Worm (Caenorhabditis elegans) whole organism, midembryonic: ENCODE data around the gene apl-1.

Experiments used
- T22C8.4 ChIP-seq: fragments of 200-800 bp; sonication (Bioruptor generic); IDR thresholded peaks from 2 replicates; pipeline ENCODE4 v1.3.6; 2022; ENCODE audit warnings: missing genetic modification characterization, missing compliant biosample characterization
- cog-1 ChIP-seq: sonication (generic microtip); optimal IDR thresholded peaks from 2 replicates; lab custom pipeline; 2016; ENCODE audit warnings: missing genetic modification characterization, missing compliant biosample characterization
- flt-1 ChIP-seq: fragments of 200-800 bp; sonication (Bioruptor generic); IDR thresholded peaks from 2 replicates; pipeline ENCODE4 v1.3.6; 2022; ENCODE audit warnings: missing genetic modification characterization, missing compliant biosample characterization
- klf-2 ChIP-seq: fragments of 200-800 bp; sonication (Bioruptor generic); conservative IDR thresholded peaks from 2 replicates; pipeline ENCODE4 v1.3.6; 2022; ENCODE audit warnings: missing genetic modification reagents, missing genetic modification characterization, missing compliant biosample characterization
- med-1 ChIP-seq: sonication (generic microtip); optimal IDR thresholded peaks from 2 replicates; lab custom pipeline; 2017; ENCODE audit warnings: missing genetic modification characterization, mild to moderate bottlenecking, missing compliant biosample characterization, antibody characterized with exemption, missing genetic modification reagents; ENCODE audit not compliant: insufficient read depth
- ref-1 ChIP-seq: fragments of 200-800 bp; sonication (Bioruptor generic); conservative IDR thresholded peaks from 2 replicates; pipeline ENCODE4 v1.3.6; 2022; ENCODE audit warnings: missing genetic modification reagents, missing genetic modification characterization, missing compliant biosample characterization
- tab-1 ChIP-seq: fragments of 200-800 bp; sonication (Bioruptor generic); IDR thresholded peaks from 2 replicates; pipeline ENCODE4 v1.3.6; 2022; ENCODE audit warnings: missing genetic modification characterization, missing compliant biosample characterization
- ztf-23 ChIP-seq: fragments of 200-800 bp; sonication (Bioruptor generic); IDR thresholded peaks from 2 replicates; pipeline ENCODE4 v1.3.6; 2022; ENCODE audit warnings: missing genetic modification reagents, missing genetic modification characterization, missing compliant biosample characterization
- ztf-29 ChIP-seq: fragments of 200-800 bp; sonication (Bioruptor generic); IDR thresholded peaks from 2 replicates; pipeline ENCODE4 v1.3.6; 2022; ENCODE audit warnings: missing genetic modification reagents, missing genetic modification characterization, missing compliant biosample characterization

Gene apl-1

DNA sequence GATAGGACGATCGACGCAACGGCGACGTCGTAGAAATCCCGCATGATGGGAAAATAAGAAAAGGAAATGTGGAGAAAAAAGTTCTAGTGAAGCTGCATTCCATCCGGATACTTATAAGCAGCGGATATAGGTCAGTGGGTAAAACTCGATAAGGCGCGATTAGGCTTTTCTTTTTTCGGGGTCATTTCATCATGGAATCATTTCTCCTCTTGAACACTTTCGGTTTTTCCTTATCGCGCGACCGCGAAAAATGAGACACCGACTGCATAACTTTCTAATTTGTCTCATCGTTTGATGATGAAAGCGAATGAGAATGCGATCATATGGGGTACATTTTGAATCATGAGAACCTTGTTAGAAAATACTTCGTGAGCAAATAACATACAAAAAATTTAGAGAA, 33.7 kb upstream of the apl-1 start, which contains the start of gene dpy-8:
Gene dpy-8, minus strand, starts transcription at position 88 of the 400 bp plus-strand sequence.
- TF ChIP-seq ztf-23 (no peak), klf-2 (GFP tag; lab: Robert Waterston, UW) (no peak), tab-1 (GFP tag; lab: Robert Waterston, UW) (no peak), T22C8.4 (GFP tag; lab: Robert Waterston, UW) (no peak), ztf-29 (GFP tag; lab: Robert Waterston, UW) (no peak)

DNA sequence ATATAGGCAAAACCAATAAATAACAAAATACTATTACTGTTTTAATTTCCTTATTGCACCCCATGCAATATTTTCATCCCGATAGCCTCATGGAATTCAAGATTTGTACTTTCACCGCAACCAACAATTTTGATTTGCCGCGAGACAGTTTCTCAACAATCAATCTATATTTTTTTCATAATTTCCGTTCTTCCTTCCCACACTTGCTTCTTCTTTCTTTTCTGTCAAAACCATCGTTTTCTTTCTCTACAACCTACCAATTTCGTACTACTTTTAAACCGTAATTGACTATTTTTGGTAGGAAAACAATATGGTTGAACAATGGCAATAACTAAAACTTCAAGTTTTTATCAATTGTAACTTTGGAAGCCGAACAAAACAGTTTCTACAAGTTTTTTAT, 31.3 kb upstream of the apl-1 start, which contains the start of gene C31H2.14:
Gene C31H2.14, plus strand, starts transcription at position 301 of the 400 bp plus-strand sequence.
- TF ChIP-seq klf-2 (GFP tag; lab: Robert Waterston, UW) (no peak), ztf-29 (GFP tag; lab: Robert Waterston, UW) (no peak), cog-1 (tag; lab: Kevin White, UChicago) (no peak), T22C8.4 (GFP tag; lab: Robert Waterston, UW) (no peak), flt-1 (GFP tag; lab: Robert Waterston, UW) (no peak), ref-1 (GFP tag; lab: Robert Waterston, UW) (no peak), med-1 (GFP tag; lab: Kevin White, UChicago) (no peak), tab-1 (GFP tag; lab: Robert Waterston, UW) (no peak), ztf-23 (no peak)

ce11 chrX:5142403-5142802, 25.7 kb upstream of the apl-1 start:
- TF ChIP-seq ztf-23 (no peak), med-1 (GFP tag; lab: Kevin White, UChicago) (no peak), tab-1 (GFP tag; lab: Robert Waterston, UW) (no peak), ztf-29 (GFP tag; lab: Robert Waterston, UW) (no peak), cog-1 (tag; lab: Kevin White, UChicago) (no peak), ref-1 (GFP tag; lab: Robert Waterston, UW) (no peak), T22C8.4 (GFP tag; lab: Robert Waterston, UW) (no peak), flt-1 (GFP tag; lab: Robert Waterston, UW) (no peak)

DNA sequence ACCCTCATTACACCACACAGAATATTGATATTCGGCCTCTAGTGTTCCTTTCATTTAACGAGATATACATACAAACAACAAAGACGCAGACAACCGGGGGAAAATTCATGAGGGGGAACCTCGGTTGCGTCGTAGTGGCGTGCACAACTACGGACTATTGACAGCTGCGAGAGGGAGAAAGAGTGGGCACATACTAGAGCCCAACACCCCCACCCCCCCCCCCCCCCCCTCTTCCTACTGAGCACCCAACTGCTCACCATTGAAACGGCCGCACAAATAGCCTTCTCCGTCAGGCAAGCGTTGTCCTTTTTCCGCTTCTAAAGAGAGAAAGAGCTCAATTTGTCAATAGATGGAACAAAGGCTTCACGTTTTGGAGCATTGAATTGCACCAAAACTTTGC, 23.5 kb upstream of the apl-1 start:
- TF ChIP-seq T22C8.4 (GFP tag; lab: Robert Waterston, UW) (no peak), cog-1 (tag; lab: Kevin White, UChicago) (peak; percentile 77)

- no peak for TF ChIP-seq ztf-23
Measured at ce11 chrX:5137716-5138470, 21.2 kb upstream of the apl-1 start.

DNA sequence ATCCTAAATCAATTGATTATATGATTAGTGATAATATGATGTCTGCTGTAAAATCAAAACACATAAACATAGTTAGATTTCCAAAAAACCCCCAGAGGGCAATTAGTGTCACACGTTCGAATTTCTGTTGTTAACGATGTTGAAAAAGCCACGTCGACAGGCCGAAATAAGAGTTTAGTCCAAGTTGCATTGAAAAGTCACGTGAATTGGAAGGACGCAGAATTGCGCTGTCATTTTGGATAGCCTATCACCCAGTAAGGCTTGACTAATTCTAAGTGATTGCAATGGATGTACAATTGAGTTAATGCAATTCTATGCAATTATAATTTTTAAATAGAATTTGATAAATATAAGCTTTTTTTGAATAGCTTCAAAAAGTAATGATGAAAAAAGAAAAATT, 18.9 kb upstream of the apl-1 start:
- TF ChIP-seq flt-1 (GFP tag; lab: Robert Waterston, UW) (no peak), cog-1 (tag; lab: Kevin White, UChicago) (no peak), med-1 (GFP tag; lab: Kevin White, UChicago) (no peak), ref-1 (GFP tag; lab: Robert Waterston, UW) (no peak), tab-1 (GFP tag; lab: Robert Waterston, UW) (no peak), ztf-29 (GFP tag; lab: Robert Waterston, UW) (no peak), klf-2 (GFP tag; lab: Robert Waterston, UW) (no peak), ztf-23 (no peak)

DNA sequence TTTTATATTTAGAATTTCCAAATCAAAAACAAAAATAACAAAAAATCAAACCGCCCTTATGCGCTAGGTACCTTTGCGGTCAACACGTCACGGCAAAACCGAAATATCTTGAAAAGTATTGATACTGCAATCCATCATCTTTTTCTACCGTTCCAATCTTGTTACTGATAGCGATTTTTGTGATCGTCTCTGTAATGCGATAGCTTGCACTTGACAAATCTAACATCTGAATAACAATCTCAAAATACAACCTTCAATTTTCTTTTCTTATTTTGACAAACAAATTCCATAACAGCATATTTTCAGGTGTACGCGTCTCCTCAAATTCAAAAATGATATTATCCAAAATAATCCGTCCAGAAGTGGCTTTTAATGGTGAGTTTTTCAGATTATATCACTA, 17.3 kb upstream of the apl-1 start, which contains the start of gene tbc-7:
Gene tbc-7, plus strand, starts transcription at position 301 of the 400 bp plus-strand sequence.
- TF ChIP-seq cog-1 (tag; lab: Kevin White, UChicago) (no peak), T22C8.4 (GFP tag; lab: Robert Waterston, UW) (no peak), flt-1 (GFP tag; lab: Robert Waterston, UW) (no peak), klf-2 (GFP tag; lab: Robert Waterston, UW) (no peak), ztf-23 (no peak), ztf-29 (GFP tag; lab: Robert Waterston, UW) (no peak), tab-1 (GFP tag; lab: Robert Waterston, UW) (no peak), med-1 (GFP tag; lab: Kevin White, UChicago) (no peak), ref-1 (GFP tag; lab: Robert Waterston, UW) (no peak)

ce11 chrX:5131760-5132159, 15.1 kb upstream of the apl-1 start:
- TF ChIP-seq flt-1 (GFP tag; lab: Robert Waterston, UW) (no peak), cog-1 (tag; lab: Kevin White, UChicago) (no peak), ztf-23 (no peak), klf-2 (GFP tag; lab: Robert Waterston, UW) (no peak), tab-1 (GFP tag; lab: Robert Waterston, UW) (no peak), T22C8.4 (GFP tag; lab: Robert Waterston, UW) (no peak), med-1 (GFP tag; lab: Kevin White, UChicago) (no peak), ref-1 (GFP tag; lab: Robert Waterston, UW) (no peak), ztf-29 (GFP tag; lab: Robert Waterston, UW) (no peak)

DNA sequence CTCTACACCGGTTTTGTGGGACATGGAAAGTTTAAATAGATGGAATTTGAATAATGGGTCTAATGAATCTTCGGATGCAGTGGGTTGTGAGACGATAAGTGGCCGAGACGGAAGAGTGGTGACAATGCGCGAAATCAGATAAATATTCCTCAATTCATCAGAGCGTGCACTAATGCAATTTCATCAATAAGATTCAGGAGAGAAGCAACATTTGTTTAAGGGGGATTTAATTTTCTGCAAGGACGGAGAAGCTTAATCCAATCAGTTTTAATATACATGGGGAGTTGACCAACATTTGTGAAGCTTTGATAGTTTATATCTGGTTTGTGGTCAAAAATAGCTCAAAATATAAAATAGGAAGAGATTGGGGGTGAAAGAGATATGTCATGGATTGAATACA, 12.8 kb upstream of the apl-1 start:
- TF ChIP-seq ztf-23 (no peak), cog-1 (tag; lab: Kevin White, UChicago) (no peak), tab-1 (GFP tag; lab: Robert Waterston, UW) (no peak), med-1 (GFP tag; lab: Kevin White, UChicago) (no peak), ztf-29 (GFP tag; lab: Robert Waterston, UW) (no peak), T22C8.4 (GFP tag; lab: Robert Waterston, UW) (no peak), ref-1 (GFP tag; lab: Robert Waterston, UW) (no peak), flt-1 (GFP tag; lab: Robert Waterston, UW) (no peak), klf-2 (GFP tag; lab: Robert Waterston, UW) (no peak)
